Fruit fly (Drosophila melanogaster): Measurements from ENCODE around the gene CG11226.
A peak's percentile ranks its signal among the peaks of the same experiment; 100 is the strongest.

Gene CG11226

dm6 chr3L:22871030-22871844, 34.4 kb downstream of the CG11226 start (continued):
- TF ChIP-seq dmrt99B (tag; optimal IDR thresholded peaks at IDR 0.05): no peak
- TF ChIP-seq gsb (GFP tag; IDR thresholded peaks at IDR 0.05): no peak
- no peak for TF ChIP-seq Stat92E (GFP tag; optimal IDR thresholded peaks at IDR 0.05)
- no peak for TF ChIP-seq Myb (GFP tag; optimal IDR thresholded peaks at IDR 0.05)
- peak; percentile 65; the same call in 2 of the 3 replicates for TF ChIP-seq CG34422 (GFP tag; IDR thresholded peaks at IDR 0.05)
- peak in 1 of 2 experiments; percentile 73 for TF ChIP-seq Pdp1 (GFP tag; optimal IDR thresholded peaks at IDR 0.05)
- TF ChIP-seq Nf-YA (GFP tag; IDR thresholded peaks at IDR 0.05): no peak
- TF ChIP-seq CG12104 (GFP tag; optimal IDR thresholded peaks at IDR 0.05): no peak
- TF ChIP-seq knrl (GFP tag; IDR thresholded peaks at IDR 0.05; ENCODE audit: partially characterized antibody): peak; percentile 67; the same call in 2 of the 3 replicates
- TF ChIP-seq Dad (GFP tag; optimal IDR thresholded peaks at IDR 0.05): no peak
- TF ChIP-seq CG10462 (GFP tag; optimal IDR thresholded peaks at IDR 0.05): no peak
- TF ChIP-seq pan (optimal IDR thresholded peaks at IDR 0.05): no peak
- peak in 1 of 2 experiments; percentile 37 for TF ChIP-seq pan (GFP tag; optimal IDR thresholded peaks at IDR 0.05 in 1 of 2, IDR thresholded peaks at IDR 0.05 in 1 of 2)
- peak; percentile 52; the same call in 1 of the 2 replicates for TF ChIP-seq ato (GFP tag; IDR thresholded peaks at IDR 0.05; ENCODE audit: partially characterized antibody)
- no peak for TF ChIP-seq hkb (optimal IDR thresholded peaks at IDR 0.05)
- no peak for TF ChIP-seq hkb (GFP tag; IDR thresholded peaks at IDR 0.05)
- no peak for TF ChIP-seq Sox102F (GFP tag; optimal IDR thresholded peaks at IDR 0.05)
- peak; percentile 75 for TF ChIP-seq YL-1 (GFP tag; optimal IDR thresholded peaks at IDR 0.05)
- TF ChIP-seq wdn (GFP tag; IDR thresholded peaks at IDR 0.05): 0 out of 2 replicates have a peak, but pooled peaks have one; percentile 12
- no peak for TF ChIP-seq CG17328 (GFP tag; IDR thresholded peaks at IDR 0.05)
- no peak for TF ChIP-seq pnt (GFP tag; optimal IDR thresholded peaks at IDR 0.05)
- no peak for TF ChIP-seq Rx (GFP tag; IDR thresholded peaks at IDR 0.05)
- TF ChIP-seq fu2 (GFP tag; optimal IDR thresholded peaks at IDR 0.05): no peak
- peak; percentile 39 for TF ChIP-seq Meics (GFP tag; optimal IDR thresholded peaks at IDR 0.05)
- TF ChIP-seq CG5245 (GFP tag; optimal IDR thresholded peaks at IDR 0.05): no peak
- TF ChIP-seq da (GFP tag; optimal IDR thresholded peaks at IDR 0.05): no peak
- TF ChIP-seq CG33557 (GFP tag; optimal IDR thresholded peaks at IDR 0.05): no peak
- TF ChIP-seq Bteb2 (GFP tag; optimal IDR thresholded peaks at IDR 0.05): no peak
- TF ChIP-seq CG1603 (tag; optimal IDR thresholded peaks at IDR 0.05): peak; percentile 46
- no peak for TF ChIP-seq crc (GFP tag; optimal IDR thresholded peaks at IDR 0.05)
- no peak for TF ChIP-seq gsb-n (tag; optimal IDR thresholded peaks at IDR 0.05)
- no peak for TF ChIP-seq p53 (GFP tag; optimal IDR thresholded peaks at IDR 0.05)
- no peak for TF ChIP-seq Aef1 (GFP tag; IDR thresholded peaks at IDR 0.05)
- 0 out of 2 replicates have a peak, but pooled peaks have one; percentile 9 for TF ChIP-seq CG14441 (GFP tag; IDR thresholded peaks at IDR 0.05)
- TF ChIP-seq Dll (GFP tag; IDR thresholded peaks at IDR 0.05; ENCODE audit: partially characterized antibody): peak; percentile 69; the same call in 3 of the 4 replicates
- no peak for TF ChIP-seq phol (tag; optimal IDR thresholded peaks at IDR 0.05)
- TF ChIP-seq H2.0 (GFP tag; IDR thresholded peaks at IDR 0.05): no peak
- peak; percentile 54; the same call in 2 of the 3 replicates for TF ChIP-seq dysf (GFP tag; IDR thresholded peaks at IDR 0.05)
- no peak for TF ChIP-seq CG12391 (tag; optimal IDR thresholded peaks at IDR 0.05)
- TF ChIP-seq CG15269 (tag; optimal IDR thresholded peaks at IDR 0.05): no peak
- no peak for TF ChIP-seq bigmax (GFP tag; optimal IDR thresholded peaks at IDR 0.05)
- no peak for TF ChIP-seq usp (GFP tag; optimal IDR thresholded peaks at IDR 0.05)
- peak; percentile 45; the same call in 1 of the 3 replicates for TF ChIP-seq CG14860 (GFP tag; IDR thresholded peaks at IDR 0.05; ENCODE audit: partially characterized antibody)
- no peak for TF ChIP-seq Lpt (GFP tag; optimal IDR thresholded peaks at IDR 0.05)
- no peak for TF ChIP-seq CG14710 (tag; optimal IDR thresholded peaks at IDR 0.05)
- peak; percentile 65 for TF ChIP-seq Bgb (GFP tag; IDR thresholded peaks at IDR 0.05; ENCODE audit: partially characterized antibody)
- TF ChIP-seq nerfin-2 (GFP tag; IDR thresholded peaks at IDR 0.05; ENCODE audit: partially characterized antibody): peak; percentile 71
- TF ChIP-seq Spps (tag; optimal IDR thresholded peaks at IDR 0.05): no peak
- TF ChIP-seq MTF-1 (GFP tag; optimal IDR thresholded peaks at IDR 0.05; ENCODE audit: borderline replicate concordance): no peak

Measured in whole organism, embryonic.